Fruit fly (Drosophila melanogaster): ENCODE measurements around the gene CG10919.

- no peak for TF ChIP-seq achi (GFP tag; optimal IDR thresholded peaks at IDR 0.05)
- TF ChIP-seq CG6163 (GFP tag; IDR thresholded peaks at IDR 0.05) = no peak
- no peak for TF ChIP-seq Gug (GFP tag; IDR thresholded peaks at IDR 0.05)
Measured at dm6 chr3R:7779620-7780019, 21.7 kb downstream of the CG10919 start.
